Worm (Caenorhabditis elegans): ENCODE measurements around the gene F41H8.2.

DNA sequence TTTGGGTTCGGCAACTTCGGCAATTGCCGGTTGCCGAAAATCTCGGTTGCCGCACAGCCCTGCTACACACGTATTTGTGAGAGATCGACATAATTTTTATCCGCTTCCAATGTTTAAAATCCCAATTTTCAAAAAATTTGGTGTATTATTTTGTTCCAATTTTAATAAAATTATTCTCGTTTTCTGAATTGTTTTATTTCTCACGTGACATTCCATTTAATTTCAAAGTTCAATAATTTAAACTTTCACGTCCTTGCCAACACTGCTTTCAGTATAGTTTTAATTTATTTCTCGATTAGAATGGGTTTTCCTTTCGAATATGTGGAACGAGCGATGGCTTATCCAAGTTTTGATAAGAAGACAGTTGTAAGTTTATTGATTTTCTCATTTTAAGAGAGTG, 30.4 kb downstream of the F41H8.2 start, which contains the start of gene K09C6.2:
- TF ChIP-seq W03F9.2 (tag; optimal IDR thresholded peaks at IDR 0.05), result no peak
- TF ChIP-seq dao-5 (tag; optimal IDR thresholded peaks at IDR 0.05), result no peak
- no peak for TF ChIP-seq him-1 (tag; optimal IDR thresholded peaks at IDR 0.05)

All from whole organism, L4/young adult.